Worm (Caenorhabditis elegans) whole organism, L1 larva: ENCODE measurements around the gene Y55D9A.2.
A peak's percentile ranks its signal among the peaks of the same experiment; 100 is the strongest.

Source experiments
- C16A3.4 ChIP-seq: fragments of 150-350 bp; optimal IDR thresholded peaks from 2 replicates; lab custom pipeline; 2014; ENCODE audit warnings: missing biosample characterization, missing genetic modification characterization
- F16B12.6 ChIP-seq: fragments of 150-350 bp; optimal IDR thresholded peaks from 2 replicates; lab custom pipeline; 2014; ENCODE audit warnings: missing biosample characterization, missing genetic modification characterization
- alr-1 ChIP-seq: fragments of 200-800 bp; sonication (Bioruptor generic); optimal IDR thresholded peaks from 2 replicates; lab custom pipeline; 2018; ENCODE audit warnings: borderline replicate concordance, mild to moderate bottlenecking, missing genetic modification characterization, missing compliant biosample characterization
- aly-2 ChIP-seq: fragments of 150-350 bp; optimal IDR thresholded peaks from 2 replicates; lab custom pipeline; 2014; ENCODE audit warnings: missing biosample characterization, missing genetic modification characterization
- ama-1 ChIP-seq: fragments of 150-350 bp; optimal IDR thresholded peaks from 2 replicates; lab custom pipeline; 2014
- blmp-1 ChIP-seq: fragments of 150-350 bp; optimal IDR thresholded peaks from 2 replicates; lab custom pipeline; 2014; ENCODE audit warnings: missing biosample characterization, missing genetic modification characterization
- ceh-90 ChIP-seq: sonication (generic microtip); optimal IDR thresholded peaks from 2 replicates; lab custom pipeline; 2016; ENCODE audit warnings: missing genetic modification characterization, missing compliant biosample characterization
- ces-1 ChIP-seq: fragments of 150-350 bp; optimal IDR thresholded peaks from 2 replicates; lab custom pipeline; 2014; ENCODE audit warnings: missing biosample characterization, missing genetic modification reagents, missing genetic modification characterization
- dpl-1 ChIP-seq, 3 experiments: fragments of 150-350 bp in 2 of 3; sonication (generic microtip) in 1 of 3; optimal IDR thresholded peaks; 2 replicates each; lab custom pipeline; 2014 to 2017; ENCODE audit warnings: missing biosample characterization in 3 of 3, missing genetic modification characterization in 3 of 3, missing genetic modification reagents in 3 of 3
- efl-1 ChIP-seq, 4 experiments: fragments of 150-350 bp; optimal IDR thresholded peaks in 3 of 4; peaks in 1 of 4; 1 replicate in 1 of 4; 2 replicates in 3 of 4; lab custom pipeline; 2014; ENCODE audit warnings: missing biosample characterization in 2 of 4, missing genetic modification characterization in 2 of 4, missing genetic modification reagents in 2 of 4
- efl-3 ChIP-seq: fragments of 200-800 bp; sonication (Bioruptor generic); optimal IDR thresholded peaks from 2 replicates; lab custom pipeline; 2018; ENCODE audit warnings: mild to moderate bottlenecking, missing genetic modification characterization, missing compliant biosample characterization
- egl-13 ChIP-seq: sonication (generic microtip); optimal IDR thresholded peaks from 2 replicates; lab custom pipeline; 2016; ENCODE audit warnings: missing genotype, missing genetic modification reagents, missing genetic modification characterization, missing compliant biosample characterization
- egl-27 ChIP-seq, 2 experiments: fragments of 150-350 bp in 1 of 2; sonication (generic microtip); optimal IDR thresholded peaks; 3 replicates each; lab custom pipeline; 2017 to 2018; ENCODE audit warnings: missing biosample characterization in 2 of 2, missing genetic modification characterization in 2 of 2, missing genetic modification reagents in 2 of 2
- elt-3 ChIP-seq, 6 experiments: fragments of 150-350 bp in 1 of 6; sonication (generic microtip); optimal IDR thresholded peaks; 2 replicates each; lab custom pipeline; 2017 to 2018; ENCODE audit warnings: missing biosample characterization in 6 of 6, missing genetic modification characterization in 6 of 6, inconsistent platforms in 1 of 6
- ets-5 ChIP-seq: fragments of 200-800 bp; sonication (Bioruptor generic); IDR thresholded peaks from 2 replicates; pipeline ENCODE4 v1.3.6; 2022; ENCODE audit warnings: missing genetic modification characterization, missing compliant biosample characterization
- fkh-10 ChIP-seq: sonication (generic microtip); optimal IDR thresholded peaks from 2 replicates; lab custom pipeline; 2017; ENCODE audit warnings: missing biosample characterization, missing genetic modification reagents, missing genetic modification characterization
- fkh-8 ChIP-seq: sonication (generic microtip); optimal IDR thresholded peaks from 2 replicates; lab custom pipeline; 2016; ENCODE audit warnings: mild to moderate bottlenecking, missing genetic modification characterization, missing compliant biosample characterization
- hlh-17 ChIP-seq: fragments of 200-800 bp; sonication (Bioruptor generic); optimal IDR thresholded peaks from 2 replicates; lab custom pipeline; 2018; ENCODE audit warnings: missing genetic modification characterization, mild to moderate bottlenecking, missing compliant biosample characterization, moderate library complexity, borderline replicate concordance
- hlh-4 ChIP-seq: sonication (generic microtip); optimal IDR thresholded peaks from 2 replicates; lab custom pipeline; 2016; ENCODE audit warnings: mild to moderate bottlenecking, missing genetic modification characterization, missing compliant biosample characterization
- hpl-2 ChIP-seq: fragments of 150-350 bp; optimal IDR thresholded peaks from 2 replicates; lab custom pipeline; 2014; ENCODE audit warnings: missing biosample characterization, missing genetic modification reagents, missing genetic modification characterization
- irx-1 ChIP-seq: sonication (generic microtip); optimal IDR thresholded peaks from 2 replicates; lab custom pipeline; 2016; ENCODE audit warnings: missing genetic modification characterization, missing compliant biosample characterization
- lin-14 ChIP-seq: fragments of 200-800 bp; sonication (Bioruptor generic); optimal IDR thresholded peaks from 2 replicates; lab custom pipeline; 2018; ENCODE audit warnings: mild to moderate bottlenecking, missing genetic modification characterization, moderate library complexity, missing compliant biosample characterization
- lin-39 ChIP-seq: fragments of 150-350 bp; optimal IDR thresholded peaks from 2 replicates; lab custom pipeline; 2014; ENCODE audit warnings: missing biosample characterization, missing genetic modification reagents, missing genetic modification characterization
- mdl-1 ChIP-seq, 2 experiments: fragments of 150-350 bp; optimal IDR thresholded peaks; 2 replicates each; lab custom pipeline; 2014 to 2017; ENCODE audit warnings: missing biosample characterization in 2 of 2, missing genetic modification characterization in 2 of 2, inconsistent platforms in 1 of 2
- mep-1 ChIP-seq: fragments of 150-350 bp; optimal IDR thresholded peaks from 2 replicates; lab custom pipeline; 2014; ENCODE audit warnings: missing biosample characterization, missing genetic modification characterization
- nhr-11 ChIP-seq: fragments of 150-350 bp; optimal IDR thresholded peaks from 2 replicates; lab custom pipeline; 2014; ENCODE audit warnings: missing biosample characterization, missing genetic modification characterization
- nhr-12 ChIP-seq: sonication (generic microtip); optimal IDR thresholded peaks from 2 replicates; lab custom pipeline; 2017; ENCODE audit warnings: missing biosample characterization, missing genetic modification characterization
- nhr-19 ChIP-seq: fragments of 200-800 bp; sonication (Bioruptor generic); conservative IDR thresholded peaks from 2 replicates; pipeline ENCODE4 v1.3.6; 2022; ENCODE audit warnings: missing genetic modification characterization, missing compliant biosample characterization
- nhr-237 ChIP-seq: fragments of 150-350 bp; optimal IDR thresholded peaks from 2 replicates; lab custom pipeline; 2014; ENCODE audit warnings: missing biosample characterization, missing genetic modification characterization
- nhr-28 ChIP-seq: fragments of 150-350 bp; optimal IDR thresholded peaks from 2 replicates; lab custom pipeline; 2014; ENCODE audit warnings: missing biosample characterization, missing genetic modification characterization
- nhr-71 ChIP-seq: sonication (generic microtip); optimal IDR thresholded peaks from 2 replicates; lab custom pipeline; 2016; ENCODE audit warnings: mild to moderate bottlenecking, missing genetic modification characterization, moderate library complexity, missing compliant biosample characterization
- nhr-77 ChIP-seq: fragments of 150-350 bp; optimal IDR thresholded peaks from 2 replicates; lab custom pipeline; 2014; ENCODE audit warnings: missing biosample characterization, missing genetic modification characterization
- nhr-84 ChIP-seq: sonication (generic microtip); optimal IDR thresholded peaks from 2 replicates; lab custom pipeline; 2017; ENCODE audit warnings: missing biosample characterization, missing genetic modification characterization
- nhr-85 ChIP-seq: sonication (generic microtip); peaks from one replicate; lab custom pipeline; 2016; ENCODE audit warnings: missing genetic modification characterization, inconsistent platforms, missing compliant biosample characterization
- nhr-90 ChIP-seq: sonication (generic microtip); optimal IDR thresholded peaks from 2 replicates; lab custom pipeline; 2016; ENCODE audit warnings: mild to moderate bottlenecking, missing genetic modification characterization, missing compliant biosample characterization; ENCODE audit not compliant: poor library complexity
- pag-3 ChIP-seq: sonication (generic microtip); optimal IDR thresholded peaks from 2 replicates; lab custom pipeline; 2017; ENCODE audit warnings: missing genetic modification characterization, mild to moderate bottlenecking, missing compliant biosample characterization, antibody characterized with exemption, borderline replicate concordance; ENCODE audit not compliant: insufficient read depth
- pax-3 ChIP-seq: fragments of 200-800 bp; sonication (Bioruptor generic); optimal IDR thresholded peaks from 2 replicates; lab custom pipeline; 2018; ENCODE audit warnings: mild to moderate bottlenecking, missing genetic modification characterization, moderate library complexity, missing compliant biosample characterization
- rnt-1 ChIP-seq: sonication (generic microtip); optimal IDR thresholded peaks from 2 replicates; lab custom pipeline; 2016; ENCODE audit warnings: mild to moderate bottlenecking, missing genetic modification characterization, moderate library complexity, missing compliant biosample characterization
- skn-1 ChIP-seq: fragments of 150-350 bp; optimal IDR thresholded peaks from 2 replicates; lab custom pipeline; 2014; ENCODE audit warnings: missing biosample characterization, missing genetic modification characterization
- snpc-4 ChIP-seq: fragments of 150-350 bp; optimal IDR thresholded peaks from 2 replicates; lab custom pipeline; 2014; ENCODE audit warnings: missing biosample characterization, missing genetic modification characterization
- sptf-1 ChIP-seq: fragments of 150-350 bp; optimal IDR thresholded peaks from 2 replicates; lab custom pipeline; 2014; ENCODE audit warnings: missing biosample characterization, missing genetic modification characterization
- sup-37 ChIP-seq: fragments of 200-800 bp; sonication (Bioruptor generic); optimal IDR thresholded peaks from 2 replicates; lab custom pipeline; 2018; ENCODE audit warnings: mild to moderate bottlenecking, missing genetic modification characterization, missing compliant biosample characterization
- tbx-2 ChIP-seq: sonication (generic microtip); optimal IDR thresholded peaks from 2 replicates; lab custom pipeline; 2016; ENCODE audit warnings: missing genetic modification characterization, missing compliant biosample characterization
- tlp-1 ChIP-seq: fragments of 150-350 bp; optimal IDR thresholded peaks from 2 replicates; lab custom pipeline; 2014; ENCODE audit warnings: missing biosample characterization, missing genetic modification characterization
- unc-30 ChIP-seq: sonication (generic microtip); optimal IDR thresholded peaks from 2 replicates; lab custom pipeline; 2017; ENCODE audit warnings: missing biosample characterization, missing genetic modification characterization
- unc-62 ChIP-seq: fragments of 150-350 bp; optimal IDR thresholded peaks from 2 replicates; lab custom pipeline; 2014; ENCODE audit warnings: missing biosample characterization, missing genetic modification reagents, missing genetic modification characterization
- unc-98 ChIP-seq: fragments of 200-800 bp; sonication (Bioruptor generic); IDR thresholded peaks from 2 replicates; pipeline ENCODE4 v1.3.6; 2022; ENCODE audit warnings: missing genetic modification characterization, missing compliant biosample characterization
- vab-15 ChIP-seq: sonication (generic microtip); optimal IDR thresholded peaks from 2 replicates; lab custom pipeline; 2017; ENCODE audit warnings: missing genotype, mild to moderate bottlenecking, missing genetic modification characterization, missing compliant biosample characterization
- zag-1 ChIP-seq: fragments of 150-350 bp; optimal IDR thresholded peaks from 2 replicates; lab custom pipeline; 2014; ENCODE audit warnings: missing biosample characterization, missing genetic modification characterization
- ztf-11 ChIP-seq, 2 experiments: sonication (generic microtip); optimal IDR thresholded peaks; 2 replicates each; lab custom pipeline; 2016 to 2017; ENCODE audit warnings: missing genetic modification characterization in 2 of 2, missing biosample characterization in 1 of 2, missing compliant biosample characterization in 1 of 2

The Y55D9A.2 gene

DNA sequence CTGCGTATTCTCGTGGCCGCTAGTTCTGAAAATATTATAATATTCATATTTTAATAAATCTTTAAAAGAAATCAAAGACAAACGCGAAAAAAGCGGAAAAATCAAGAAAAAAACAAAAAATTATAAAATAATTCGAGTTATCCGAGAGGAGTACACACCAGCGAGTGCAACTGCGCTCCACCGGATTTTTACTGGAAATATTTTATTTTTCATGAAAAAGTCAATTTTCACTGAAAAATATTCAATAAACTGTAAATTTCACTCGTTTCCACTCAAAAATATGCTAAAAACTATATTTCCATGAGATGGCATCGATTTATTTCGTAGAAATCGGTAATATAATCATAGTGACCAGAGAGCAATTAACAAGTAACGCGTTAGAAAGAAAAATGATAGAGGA is at the start of gene Y55D9A.2 (continued):
- no peak for TF ChIP-seq snpc-4 (tag; lab: Kevin White, UChicago)
- no peak for TF ChIP-seq hlh-17
- peak; percentile 35 for TF ChIP-seq lin-14 (GFP tag; lab: Kevin White, UChicago)
- no peak for TF ChIP-seq unc-62 (GFP tag; lab: Kevin White, UChicago)
- no peak for TF ChIP-seq sup-37 (GFP tag; lab: Kevin White, UChicago)
- TF ChIP-seq ets-5 (GFP tag; lab: Robert Waterston, UW), result no peak
- TF ChIP-seq sptf-1 (tag; lab: Kevin White, UChicago), result no peak
- TF ChIP-seq hlh-4 (tag; lab: Kevin White, UChicago), result no peak
- TF ChIP-seq unc-98, result no peak
- no peak for TF ChIP-seq efl-3
- TF ChIP-seq nhr-85 (tag; lab: Kevin White, UChicago), result no peak
- TF ChIP-seq mep-1 (tag; lab: Kevin White, UChicago), result peak; percentile 71
- no peak for TF ChIP-seq ces-1 (GFP tag; lab: Kevin White, UChicago)
- peak; percentile 13 for TF ChIP-seq F16B12.6 (tag; lab: Kevin White, UChicago)
- peak; percentile 53 for TF ChIP-seq vab-15 (tag; lab: Kevin White, UChicago)
- TF ChIP-seq nhr-71 (tag; lab: Kevin White, UChicago), result peak; percentile 62
- no peak; the same call in 1 of the 2 replicates for TF ChIP-seq nhr-19 (GFP tag; lab: Robert Waterston, UW)
- TF ChIP-seq pax-3 (tag; lab: Kevin White, UChicago), result no peak
- TF ChIP-seq zag-1, result no peak
- peak; percentile 18 for TF ChIP-seq skn-1 (tag; lab: Kevin White, UChicago)
- no peak for TF ChIP-seq fkh-8 (tag; lab: Kevin White, UChicago)
- peak; percentile 18 for TF ChIP-seq nhr-77 (tag; lab: Kevin White, UChicago)
- no peak for TF ChIP-seq fkh-10 (GFP tag; lab: Kevin White, UChicago)
- TF ChIP-seq nhr-11 (tag; lab: Kevin White, UChicago), result no peak
- no peak for TF ChIP-seq mdl-1 (tag; optimal IDR thresholded peaks at IDR 0.05; lab: Kevin White, UChicago)
- no peak for TF ChIP-seq egl-27 (tag; optimal IDR thresholded peaks at IDR 0.05; lab: Kevin White, UChicago)
- peak; percentile 2 for TF ChIP-seq ceh-90 (tag; lab: Kevin White, UChicago)
- peak in 1 of 2 experiments; percentile 12 for TF ChIP-seq ztf-11 (tag; optimal IDR thresholded peaks at IDR 0.05; lab: Kevin White, UChicago)
- no peak for TF ChIP-seq pag-3 (tag; lab: Kevin White, UChicago)
- TF ChIP-seq lin-39 (tag; lab: Kevin White, UChicago), result no peak
- TF ChIP-seq, all 84 proteins: peak for 22

DNA sequence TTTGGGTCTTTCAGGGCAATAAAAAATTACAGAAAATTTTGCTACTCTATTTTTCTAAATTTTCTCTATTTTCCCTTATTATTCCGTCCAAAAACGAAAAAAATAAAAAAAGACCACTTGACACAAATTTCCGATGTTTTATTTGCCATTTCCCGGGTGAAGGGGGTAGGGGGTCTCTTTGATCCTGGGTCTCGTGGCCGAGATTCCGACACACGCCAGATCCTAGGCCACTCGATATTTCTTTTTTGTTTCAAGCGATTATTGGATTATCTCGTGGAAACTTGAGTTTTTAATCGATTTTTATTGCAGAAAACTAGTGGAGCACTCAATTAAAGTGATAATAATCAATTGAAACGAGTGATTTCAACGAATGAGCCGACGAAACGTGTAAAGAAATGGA is 47.9 kb upstream of the Y55D9A.2 start, which contains the start of the genes wdfy-3 and C26H9A.4:
wdfy-3 (plus strand) TSS at position 308 of the 400 bp plus-strand sequence.
C26H9A.4 (plus strand) TSS at position 317 of the 400 bp plus-strand sequence.
- TF ChIP-seq nhr-71 (tag; lab: Kevin White, UChicago) (peak; percentile 27), fkh-8 (tag; lab: Kevin White, UChicago) (peak; percentile 14), unc-30 (tag; lab: Kevin White, UChicago) (no peak), nhr-12 (tag; lab: Kevin White, UChicago) (no peak), dpl-1 (GFP tag; optimal IDR thresholded peaks at IDR 0.05; lab: Kevin White, UChicago) (peak in 2 of 3 experiments; percentile 32 to 33), rnt-1 (peak; percentile 81), tbx-2 (tag; lab: Kevin White, UChicago) (peak; percentile 9), mep-1 (tag; lab: Kevin White, UChicago) (peak; percentile 31), nhr-84 (tag; lab: Kevin White, UChicago) (no peak), unc-62 (GFP tag; lab: Kevin White, UChicago) (no peak), fkh-10 (GFP tag; lab: Kevin White, UChicago) (no peak), hlh-4 (tag; lab: Kevin White, UChicago) (no peak), irx-1 (tag; lab: Kevin White, UChicago) (no peak), egl-13 (tag; lab: Kevin White, UChicago) (no peak), elt-3 (tag; optimal IDR thresholded peaks at IDR 0.05; lab: Kevin White, UChicago) (peak in 1 of 6 experiments; percentile 9), ama-1 (lab: Kevin White, UChicago) (no peak), nhr-90 (peak; percentile 14), nhr-237 (tag; lab: Kevin White, UChicago) (no peak), skn-1 (tag; lab: Kevin White, UChicago) (peak; percentile 17), tlp-1 (tag; lab: Kevin White, UChicago) (no peak), alr-1 (tag; lab: Kevin White, UChicago) (no peak), unc-98 (no peak), C16A3.4 (no peak), blmp-1 (tag; lab: Kevin White, UChicago) (peak; percentile 31), ceh-90 (tag; lab: Kevin White, UChicago) (peak; percentile 48), nhr-28 (tag; lab: Kevin White, UChicago) (no peak), lin-14 (GFP tag; lab: Kevin White, UChicago) (no peak), efl-1 (optimal IDR thresholded peaks at IDR 0.05; lab: Kevin White, UChicago) (peak; percentile 29 to 31), efl-1 (GFP tag; optimal IDR thresholded peaks at IDR 0.05 in 1 of 2; lab: Kevin White, UChicago) (peak; percentile 8 to 24), aly-2 (tag; lab: Kevin White, UChicago) (no peak), nhr-77 (tag; lab: Kevin White, UChicago) (no peak), zag-1 (no peak), hpl-2 (GFP tag; lab: Kevin White, UChicago) (no peak)
